Fruit fly (Drosophila melanogaster) whole organism, embryonic: Measurements from ENCODE around the gene CG13996.

Source experiments
- Atf6 ChIP-seq: fragments of 200-800 bp; sonication (Bioruptor generic); IDR thresholded peaks from 2 replicates; pipeline ENCODE4 v1.3.6; 2022; ENCODE audit warnings: missing biosample characterization, missing genetic modification characterization
- CG11093 ChIP-seq: fragments of 200-800 bp; sonication (Bioruptor generic); IDR thresholded peaks from 3 replicates; pipeline ENCODE4 v1.3.6; 2022; ENCODE audit warnings: missing biosample characterization, missing genetic modification characterization
- CG11398 ChIP-seq: fragments of 200-800 bp; sonication (Bioruptor generic); optimal IDR thresholded peaks from 2 replicates; lab custom pipeline; 2016; ENCODE audit warnings: missing biosample characterization, missing genetic modification characterization
- CG17361 ChIP-seq: fragments of 200-800 bp; sonication (Bioruptor generic); IDR thresholded peaks from 3 replicates; pipeline ENCODE4 v1.3.6; 2022; ENCODE audit warnings: missing biosample characterization, missing genetic modification characterization
- CG17829 ChIP-seq: fragments of 200-800 bp; optimal IDR thresholded peaks from 2 replicates; lab custom pipeline; 2019; ENCODE audit warnings: missing biosample characterization, mild to moderate bottlenecking, missing genetic modification characterization, moderate library complexity
- CG1832 ChIP-seq: fragments of 200-800 bp; sonication (Bioruptor generic); optimal IDR thresholded peaks from 2 replicates; lab custom pipeline; 2017; ENCODE audit warnings: missing biosample characterization, mild to moderate bottlenecking, missing genetic modification characterization, inconsistent platforms
- CG18619 ChIP-seq: fragments of 200-800 bp; sonication (Bioruptor generic); optimal IDR thresholded peaks from 3 replicates; lab custom pipeline; 2017; ENCODE audit warnings: missing biosample characterization, mild to moderate bottlenecking, missing genetic modification characterization
- CG5953 ChIP-seq: fragments of 200-800 bp; sonication (Bioruptor generic); IDR thresholded peaks from 2 replicates; pipeline ENCODE4 v1.3.6; 2022; ENCODE audit warnings: missing biosample characterization, missing genetic modification characterization
- CG8089 ChIP-seq: fragments of 200-800 bp; sonication (Bioruptor generic); optimal IDR thresholded peaks from 3 replicates; lab custom pipeline; 2016; ENCODE audit warnings: missing biosample characterization, missing genetic modification characterization
- CG8290 ChIP-seq, 3 experiments: fragments of 200-800 bp; sonication (Bioruptor generic); optimal IDR thresholded peaks; 2 replicates each; lab custom pipeline; 2016 to 2019; ENCODE audit warnings: missing biosample characterization in 3 of 3, missing genetic modification characterization in 3 of 3, mild to moderate bottlenecking in 2 of 3, moderate library complexity in 1 of 3
- CG8359 ChIP-seq: fragments of 200-800 bp; sonication (Bioruptor generic); optimal IDR thresholded peaks from 2 replicates; lab custom pipeline; 2017; ENCODE audit warnings: missing biosample characterization, mild to moderate bottlenecking, missing genetic modification characterization, borderline replicate concordance
- CG9817 ChIP-seq: fragments of 200-800 bp; sonication (Bioruptor generic); optimal IDR thresholded peaks from 2 replicates; lab custom pipeline; 2018; ENCODE audit warnings: missing biosample characterization, mild to moderate bottlenecking, missing genetic modification characterization, moderate library complexity
- D ChIP-seq, 2 experiments: fragments of 200-800 bp in 1 of 2; fragments of >200 bp in 1 of 2; sonication (Bioruptor generic) in 1 of 2; optimal IDR thresholded peaks; 2 replicates in 1 of 2; 3 replicates in 1 of 2; lab custom pipeline; 2017; ENCODE audit warnings: mild to moderate bottlenecking in 1 of 2, missing biosample characterization in 1 of 2, missing genetic modification characterization in 1 of 2, missing genetic modification reagents in 1 of 2
- Eip74EF ChIP-seq, 2 experiments: fragments of 200-800 bp in 1 of 2; fragments of >200 bp in 1 of 2; sonication (Bioruptor generic) in 1 of 2; optimal IDR thresholded peaks; 2 replicates each; lab custom pipeline; 2017 to 2019; ENCODE audit warnings: missing biosample characterization in 2 of 2, missing genetic modification characterization in 2 of 2, mild to moderate bottlenecking in 1 of 2, moderate library complexity in 1 of 2
- HmgD ChIP-seq: fragments of 200-800 bp; sonication (Bioruptor generic); optimal IDR thresholded peaks from 3 replicates; lab custom pipeline; 2016; ENCODE audit warnings: missing biosample characterization, missing genetic modification characterization
- Meics ChIP-seq: fragments of 200-800 bp; sonication (Bioruptor generic); optimal IDR thresholded peaks from 2 replicates; lab custom pipeline; 2017; ENCODE audit warnings: missing biosample characterization, mild to moderate bottlenecking, missing genetic modification characterization
- Mes4 ChIP-seq: fragments of 200-800 bp; sonication (Bioruptor generic); optimal IDR thresholded peaks from 2 replicates; lab custom pipeline; 2016; ENCODE audit warnings: missing biosample characterization, missing genetic modification characterization
- NfI ChIP-seq: fragments of 200-800 bp; sonication (Bioruptor generic); optimal IDR thresholded peaks from 3 replicates; lab custom pipeline; 2018; ENCODE audit warnings: missing biosample characterization, mild to moderate bottlenecking, missing genetic modification characterization, moderate library complexity
- Scr ChIP-seq: fragments of 200-800 bp; sonication (Bioruptor generic); IDR thresholded peaks from 2 replicates; pipeline ENCODE4 v1.3.6; 2022; ENCODE audit warnings: missing biosample characterization, missing genetic modification characterization; ENCODE audit not compliant: partially characterized antibody
- Trl ChIP-seq, 3 experiments: fragments of >200 bp in 2 of 3; fragments of 200-800 bp in 1 of 3; sonication (Bioruptor generic) in 1 of 3; optimal IDR thresholded peaks; 2 replicates in 1 of 3; 3 replicates in 2 of 3; lab custom pipeline; 2016 to 2017; ENCODE audit warnings: missing biosample characterization in 1 of 3, missing genetic modification characterization in 1 of 3
- YL-1 ChIP-seq: fragments of 200-800 bp; sonication (Bioruptor generic); optimal IDR thresholded peaks from 3 replicates; lab custom pipeline; 2017; ENCODE audit warnings: missing biosample characterization, mild to moderate bottlenecking, missing genetic modification characterization
- bbx ChIP-seq: fragments of 200-800 bp; sonication (Bioruptor generic); IDR thresholded peaks from 2 replicates; pipeline ENCODE4 v1.3.6; 2022; ENCODE audit warnings: missing biosample characterization, missing genetic modification characterization; ENCODE audit not compliant: partially characterized antibody
- cg ChIP-seq: fragments of 200-800 bp; sonication (Bioruptor generic); optimal IDR thresholded peaks from 3 replicates; lab custom pipeline; 2019; ENCODE audit warnings: missing biosample characterization, mild to moderate bottlenecking, missing genetic modification characterization, moderate library complexity
- dimm ChIP-seq: fragments of 200-800 bp; sonication (Bioruptor generic); IDR thresholded peaks from 2 replicates; pipeline ENCODE4 v1.3.6; 2022; ENCODE audit warnings: missing biosample characterization, missing genetic modification characterization
- gce ChIP-seq: fragments of 200-800 bp; sonication (Bioruptor generic); IDR thresholded peaks from 3 replicates; pipeline ENCODE4 v1.3.6; 2022; ENCODE audit warnings: missing biosample characterization, missing genetic modification characterization
- gcm ChIP-seq: fragments of 200-800 bp; sonication (Bioruptor generic); optimal IDR thresholded peaks from 2 replicates; lab custom pipeline; 2019; ENCODE audit warnings: missing biosample characterization, mild to moderate bottlenecking, missing genetic modification characterization, moderate library complexity
- gsb-n ChIP-seq: fragments of 200-800 bp; sonication (Bioruptor generic); optimal IDR thresholded peaks from 3 replicates; lab custom pipeline; 2018; ENCODE audit warnings: missing biosample characterization, mild to moderate bottlenecking, missing genetic modification characterization
- ind ChIP-seq: fragments of 200-800 bp; sonication (Bioruptor generic); optimal IDR thresholded peaks from 3 replicates; lab custom pipeline; 2016; ENCODE audit warnings: missing biosample characterization, missing genetic modification characterization
- insv ChIP-seq, 2 experiments: fragments of 200-800 bp; sonication (Bioruptor generic); optimal IDR thresholded peaks; 3 replicates each; lab custom pipeline; 2016 to 2018; ENCODE audit warnings: missing biosample characterization in 2 of 2, missing genetic modification characterization in 2 of 2
- jigr1 ChIP-seq: fragments of 200-800 bp; sonication (Bioruptor generic); IDR thresholded peaks from 3 replicates; pipeline ENCODE4 v1.3.6; 2022; ENCODE audit warnings: missing biosample characterization, missing genetic modification characterization
- kni ChIP-seq: fragments of 200-800 bp; sonication (Bioruptor generic); optimal IDR thresholded peaks from 3 replicates; lab custom pipeline; 2017; ENCODE audit warnings: mild to moderate bottlenecking, missing biosample characterization, missing genetic modification reagents, missing genetic modification characterization
- lola ChIP-seq, 3 experiments: fragments of >200 bp in 2 of 3; fragments of 200-800 bp in 1 of 3; sonication (Bioruptor generic) in 1 of 3; optimal IDR thresholded peaks; 2 replicates each; lab custom pipeline; 2017 to 2019; ENCODE audit warnings: missing biosample characterization in 3 of 3, missing genetic modification characterization in 3 of 3, mild to moderate bottlenecking in 1 of 3, moderate library complexity in 1 of 3
- luna ChIP-seq: fragments of 200-800 bp; sonication (Bioruptor generic); optimal IDR thresholded peaks from 2 replicates; lab custom pipeline; 2016; ENCODE audit warnings: missing biosample characterization, missing genetic modification characterization
- pan ChIP-seq, 4 experiments: fragments of >200 bp in 3 of 4; fragments of 200-800 bp in 1 of 4; sonication (Bioruptor generic) in 1 of 4; optimal IDR thresholded peaks in 3 of 4; IDR thresholded peaks in 1 of 4; 2 replicates each; pipeline versions ENCODE4 v1.3.6 to Lab custom; 2017 to 2022; ENCODE audit warnings: missing biosample characterization in 2 of 4, missing genetic modification characterization in 2 of 4, mixed read lengths in 1 of 4
- pum ChIP-seq: fragments of 200-800 bp; sonication (Bioruptor generic); optimal IDR thresholded peaks from 2 replicates; lab custom pipeline; 2016; ENCODE audit warnings: missing biosample characterization, missing genetic modification characterization
- run ChIP-seq: fragments of 200-800 bp; sonication (Bioruptor generic); optimal IDR thresholded peaks from 3 replicates; lab custom pipeline; 2018; ENCODE audit warnings: missing biosample characterization, mild to moderate bottlenecking, missing genetic modification characterization
- salm ChIP-seq: fragments of 200-800 bp; sonication (Bioruptor generic); optimal IDR thresholded peaks from 2 replicates; lab custom pipeline; 2018; ENCODE audit warnings: missing biosample characterization, mild to moderate bottlenecking, missing genetic modification characterization
- scrt ChIP-seq: fragments of 200-800 bp; sonication (Bioruptor generic); optimal IDR thresholded peaks from 2 replicates; lab custom pipeline; 2018; ENCODE audit warnings: missing biosample characterization, mild to moderate bottlenecking, missing genetic modification characterization, moderate library complexity
- tap ChIP-seq: fragments of 200-800 bp; optimal IDR thresholded peaks from 3 replicates; lab custom pipeline; 2019; ENCODE audit warnings: missing biosample characterization, mild to moderate bottlenecking, missing genetic modification characterization, moderate library complexity
- tll ChIP-seq, 2 experiments: fragments of 200-800 bp in 1 of 2; fragments of >200 bp in 1 of 2; sonication (Bioruptor generic) in 1 of 2; optimal IDR thresholded peaks; 2 replicates each; lab custom pipeline; 2017 to 2019; ENCODE audit warnings: missing biosample characterization in 2 of 2, missing genetic modification characterization in 2 of 2, mild to moderate bottlenecking in 1 of 2, moderate library complexity in 1 of 2
- trem ChIP-seq: fragments of 200-800 bp; optimal IDR thresholded peaks from 3 replicates; lab custom pipeline; 2019; ENCODE audit warnings: missing biosample characterization, mild to moderate bottlenecking, missing genetic modification characterization, moderate library complexity
- trh ChIP-seq: fragments of 200-800 bp; sonication (Bioruptor generic); optimal IDR thresholded peaks from 2 replicates; lab custom pipeline; 2016; ENCODE audit warnings: missing biosample characterization, missing genetic modification characterization
- wek ChIP-seq: fragments of 200-800 bp; sonication (Bioruptor generic); optimal IDR thresholded peaks from 3 replicates; lab custom pipeline; 2018; ENCODE audit warnings: missing biosample characterization, mild to moderate bottlenecking, missing genetic modification characterization, moderate library complexity
- yki ChIP-seq: fragments of >200 bp; optimal IDR thresholded peaks from 3 replicates; lab custom pipeline; 2018
- z ChIP-seq: fragments of 200-800 bp; sonication (Bioruptor generic); IDR thresholded peaks from 3 replicates; pipeline ENCODE4 v1.3.6; 2022; ENCODE audit warnings: missing biosample characterization, missing genetic modification characterization
- zf30C ChIP-seq: fragments of 200-800 bp; sonication (Bioruptor generic); optimal IDR thresholded peaks from 3 replicates; lab custom pipeline; 2018; ENCODE audit warnings: missing biosample characterization, mild to moderate bottlenecking, missing genetic modification characterization

The CG13996 gene

DNA sequence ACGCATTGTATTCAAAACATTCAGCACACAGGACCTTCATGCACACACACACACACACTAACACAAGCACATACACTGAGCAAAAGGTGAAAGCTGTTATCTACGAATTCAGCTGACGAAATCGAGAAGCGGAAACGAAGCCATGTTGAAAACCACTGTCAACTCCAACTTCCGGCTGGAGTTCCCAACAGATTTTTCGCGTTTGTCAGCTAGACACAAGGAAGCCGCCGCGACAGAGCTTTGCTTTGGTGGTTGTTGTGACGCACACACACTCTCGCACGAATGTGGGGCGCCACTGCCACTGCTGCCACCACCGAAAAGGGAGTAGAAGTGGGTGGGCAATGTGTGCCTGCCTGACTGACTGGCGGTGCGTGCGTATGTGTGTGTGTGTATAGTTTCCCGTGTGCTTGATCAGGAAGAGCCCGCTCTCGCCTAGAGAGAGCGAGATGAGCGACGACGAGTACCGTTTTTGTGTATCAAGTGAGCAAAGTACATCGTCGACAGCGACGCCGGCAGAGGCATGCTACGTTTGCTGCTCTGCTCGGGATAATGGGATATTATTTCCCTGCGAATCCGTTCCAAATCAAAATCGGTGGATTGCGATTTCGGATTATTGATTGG is 22.9 kb upstream of the CG13996 start (continued):
- TF ChIP-seq ind (GFP tag; lab: Kevin White, UChicago) (no peak), lola (GFP tag; optimal IDR thresholded peaks at IDR 0.05; lab: Kevin White, UChicago) (peak in 1 of 3 experiments; percentile 44), Meics (GFP tag; lab: Kevin White, UChicago) (peak; percentile 63), dimm (no peak), CG11093 (GFP tag; lab: Robert Waterston, UW) (no peak), luna (GFP tag; lab: Kevin White, UChicago) (no peak), HmgD (GFP tag; lab: Kevin White, UChicago) (no peak), z (GFP tag; lab: Robert Waterston, UW) (no peak), CG1832 (no peak), gsb-n (tag; lab: Kevin White, UChicago) (peak; percentile 53), CG18619 (GFP tag; lab: Kevin White, UChicago) (peak; percentile 57), Scr (GFP tag; lab: Robert Waterston, UW) (no peak), Mes4 (peak; percentile 51), yki (lab: Kevin White, UChicago) (no peak), run (tag; lab: Kevin White, UChicago) (peak; percentile 68), trem (peak; percentile 21), scrt (peak; percentile 70), NfI (GFP tag; lab: Kevin White, UChicago) (peak; percentile 53), CG8290 (GFP tag; optimal IDR thresholded peaks at IDR 0.05; lab: Kevin White, UChicago) (peak; percentile 37), CG8290 (tag; optimal IDR thresholded peaks at IDR 0.05; lab: Kevin White, UChicago) (peak in 1 of 2 experiments; percentile 37), CG8359 (GFP tag; lab: Kevin White, UChicago) (peak; percentile 73), Atf6 (GFP tag; lab: Robert Waterston, UW) (0 out of 2 replicates have a peak, but pooled peaks have one; percentile 34), CG8089 (GFP tag; lab: Kevin White, UChicago) (no peak), pum (GFP tag; lab: Kevin White, UChicago) (no peak), insv (GFP tag; optimal IDR thresholded peaks at IDR 0.05; lab: Kevin White, UChicago) (peak in 1 of 2 experiments; percentile 49), salm (tag; lab: Kevin White, UChicago) (no peak), tll (GFP tag; optimal IDR thresholded peaks at IDR 0.05; lab: Kevin White, UChicago) (no peak), gce (peak; percentile 37; the same call in 1 of the 3 replicates), D (optimal IDR thresholded peaks at IDR 0.05; lab: Kevin White, UChicago) (no peak), D (GFP tag; optimal IDR thresholded peaks at IDR 0.05; lab: Kevin White, UChicago) (peak; percentile 52), trh (no peak), tap (tag; lab: Kevin White, UChicago) (peak; percentile 20), Trl (optimal IDR thresholded peaks at IDR 0.05; lab: Kevin White, UChicago) (peak; percentile 55 to 75), Trl (GFP tag; optimal IDR thresholded peaks at IDR 0.05; lab: Kevin White, UChicago) (no peak), cg (GFP tag; lab: Kevin White, UChicago) (peak; percentile 63), YL-1 (peak; percentile 39), zf30C (GFP tag; lab: Kevin White, UChicago) (peak; percentile 66), CG11398 (GFP tag; lab: Kevin White, UChicago) (no peak), jigr1 (GFP tag; lab: Robert Waterston, UW) (no peak), gcm (GFP tag; lab: Kevin White, UChicago) (peak; percentile 57), CG17361 (GFP tag; lab: Robert Waterston, UW) (peak; percentile 30; the same call in 1 of the 3 replicates), Eip74EF (GFP tag; optimal IDR thresholded peaks at IDR 0.05; lab: Kevin White, UChicago) (peak in 1 of 2 experiments; percentile 51), bbx (GFP tag; lab: Robert Waterston, UW) (no peak), CG5953 (GFP tag; lab: Robert Waterston, UW) (no peak), wek (GFP tag; lab: Kevin White, UChicago) (peak; percentile 82), kni (peak; percentile 93), CG17829 (tag; lab: Kevin White, UChicago) (peak; percentile 11), CG9817 (tag; lab: Kevin White, UChicago) (no peak), pan (optimal IDR thresholded peaks at IDR 0.05; lab: Kevin White, UChicago) (no peak), pan (GFP tag; optimal IDR thresholded peaks at IDR 0.05 in 1 of 2, IDR thresholded peaks at IDR 0.05 in 1 of 2) (peak in 1 of 2 experiments; percentile 39)
